Fruit fly (Drosophila melanogaster) whole organism, embryonic: ENCODE results near the gene CG42727.

Experiments
- Antp ChIP-seq: fragments of 200-800 bp; sonication (Bioruptor generic); optimal IDR thresholded peaks from 3 replicates; lab custom pipeline; 2016; ENCODE audit warnings: missing biosample characterization, missing genetic modification characterization
- CG12219 ChIP-seq: fragments of 200-800 bp; sonication (Bioruptor generic); optimal IDR thresholded peaks from 3 replicates; lab custom pipeline; 2018; ENCODE audit warnings: missing biosample characterization, mild to moderate bottlenecking, missing genetic modification characterization
- CG15601 ChIP-seq: fragments of 200-800 bp; sonication (Bioruptor generic); optimal IDR thresholded peaks from 3 replicates; lab custom pipeline; 2019; ENCODE audit warnings: missing biosample characterization, mild to moderate bottlenecking, missing genetic modification characterization, moderate library complexity
- CG16813 ChIP-seq: fragments of 200-800 bp; sonication (Bioruptor generic); IDR thresholded peaks from 3 replicates; pipeline ENCODE4 v1.3.6; 2022; ENCODE audit warnings: missing biosample characterization, missing genetic modification characterization; ENCODE audit not compliant: partially characterized antibody
- CG17361 ChIP-seq: fragments of 200-800 bp; sonication (Bioruptor generic); IDR thresholded peaks from 3 replicates; pipeline ENCODE4 v1.3.6; 2022; ENCODE audit warnings: missing biosample characterization, missing genetic modification characterization
- CG17385 ChIP-seq: fragments of 200-800 bp; sonication (Bioruptor generic); optimal IDR thresholded peaks from 3 replicates; lab custom pipeline; 2018; ENCODE audit warnings: missing biosample characterization, mild to moderate bottlenecking, missing genetic modification characterization
- CG31365 ChIP-seq: fragments of 200-800 bp; sonication (Bioruptor generic); optimal IDR thresholded peaks from 2 replicates; lab custom pipeline; 2018; ENCODE audit warnings: missing biosample characterization, mild to moderate bottlenecking, missing genetic modification characterization
- CG4328 ChIP-seq: fragments of 200-800 bp; sonication (Bioruptor generic); optimal IDR thresholded peaks from 3 replicates; lab custom pipeline; 2017; ENCODE audit warnings: missing biosample characterization, missing genetic modification reagents, missing genetic modification characterization
- CG4820 ChIP-seq: fragments of 200-800 bp; sonication (Bioruptor generic); optimal IDR thresholded peaks from 3 replicates; lab custom pipeline; 2016; ENCODE audit warnings: missing biosample characterization, missing genetic modification characterization
- CG6689 ChIP-seq: fragments of 200-800 bp; sonication (Bioruptor generic); IDR thresholded peaks from 2 replicates; pipeline ENCODE4 v1.3.6; 2022; ENCODE audit warnings: missing biosample characterization, missing genetic modification characterization
- CG7839 ChIP-seq: fragments of 200-800 bp; sonication (Bioruptor generic); optimal IDR thresholded peaks from 3 replicates; lab custom pipeline; 2018; ENCODE audit warnings: missing biosample characterization, mild to moderate bottlenecking, missing genetic modification characterization, moderate library complexity
- CG7987 ChIP-seq: fragments of 200-800 bp; sonication (Bioruptor generic); optimal IDR thresholded peaks from 2 replicates; lab custom pipeline; 2018; ENCODE audit warnings: missing biosample characterization, mild to moderate bottlenecking, missing genetic modification characterization, moderate library complexity
- CG8089 ChIP-seq: fragments of 200-800 bp; sonication (Bioruptor generic); optimal IDR thresholded peaks from 3 replicates; lab custom pipeline; 2016; ENCODE audit warnings: missing biosample characterization, missing genetic modification characterization
- CG8359 ChIP-seq: fragments of 200-800 bp; sonication (Bioruptor generic); optimal IDR thresholded peaks from 2 replicates; lab custom pipeline; 2017; ENCODE audit warnings: missing biosample characterization, mild to moderate bottlenecking, missing genetic modification characterization, borderline replicate concordance
- CG8388 ChIP-seq: fragments of 200-800 bp; sonication (Bioruptor generic); optimal IDR thresholded peaks from 2 replicates; lab custom pipeline; 2019; ENCODE audit warnings: missing biosample characterization, mild to moderate bottlenecking, missing genetic modification characterization, moderate library complexity
- CG9215 ChIP-seq: fragments of 200-800 bp; sonication (Bioruptor generic); IDR thresholded peaks from 2 replicates; pipeline ENCODE4 v1.3.6; 2022; ENCODE audit warnings: missing biosample characterization, missing genetic modification characterization
- CG9437 ChIP-seq: fragments of 200-800 bp; sonication (Bioruptor generic); optimal IDR thresholded peaks from 2 replicates; lab custom pipeline; 2018; ENCODE audit warnings: missing biosample characterization, mild to moderate bottlenecking, missing genetic modification characterization
- CkIIα-i1 ChIP-seq: fragments of 200-800 bp; sonication (Bioruptor generic); IDR thresholded peaks from 2 replicates; pipeline ENCODE4 v1.3.6; 2022; ENCODE audit warnings: missing biosample characterization, missing genetic modification characterization
- D19B ChIP-seq: fragments of 200-800 bp; sonication (Bioruptor generic); optimal IDR thresholded peaks from 2 replicates; lab custom pipeline; 2017; ENCODE audit warnings: missing biosample characterization, mild to moderate bottlenecking, missing genetic modification characterization
- Dll ChIP-seq: fragments of 200-800 bp; sonication (Bioruptor generic); IDR thresholded peaks from 4 replicates; pipeline ENCODE4 v1.3.6; 2022; ENCODE audit warnings: missing biosample characterization, missing genetic modification characterization; ENCODE audit not compliant: partially characterized antibody
- Gsc ChIP-seq: fragments of 200-800 bp; sonication (Bioruptor generic); IDR thresholded peaks from 2 replicates; pipeline ENCODE4 v1.3.6; 2022; ENCODE audit warnings: missing biosample characterization, missing genetic modification characterization
- Hr39 ChIP-seq: fragments of >200 bp; optimal IDR thresholded peaks from 2 replicates; lab custom pipeline; 2017
- MESR4 ChIP-seq: fragments of 200-800 bp; sonication (Bioruptor generic); optimal IDR thresholded peaks from 2 replicates; lab custom pipeline; 2018; ENCODE audit warnings: missing biosample characterization, mild to moderate bottlenecking, missing genetic modification characterization, moderate library complexity
- Pdp1 ChIP-seq, 2 experiments: fragments of 200-800 bp; sonication (Bioruptor generic); optimal IDR thresholded peaks; 3 replicates each; lab custom pipeline; 2016; ENCODE audit warnings: missing biosample characterization in 2 of 2, missing genetic modification characterization in 2 of 2, mild to moderate bottlenecking in 1 of 2, moderate library complexity in 1 of 2
- Rfx ChIP-seq: fragments of 200-800 bp; sonication (Bioruptor generic); IDR thresholded peaks from 2 replicates; pipeline ENCODE4 v1.3.6; 2022; ENCODE audit warnings: missing biosample characterization, missing genetic modification characterization
- Scr ChIP-seq: fragments of 200-800 bp; sonication (Bioruptor generic); IDR thresholded peaks from 2 replicates; pipeline ENCODE4 v1.3.6; 2022; ENCODE audit warnings: missing biosample characterization, missing genetic modification characterization; ENCODE audit not compliant: partially characterized antibody
- Sin3A ChIP-seq: fragments of >200 bp; optimal IDR thresholded peaks from 2 replicates; lab custom pipeline; 2018
- Trl ChIP-seq, 3 experiments: fragments of >200 bp in 2 of 3; fragments of 200-800 bp in 1 of 3; sonication (Bioruptor generic) in 1 of 3; optimal IDR thresholded peaks; 2 replicates in 1 of 3; 3 replicates in 2 of 3; lab custom pipeline; 2016 to 2017; ENCODE audit warnings: missing biosample characterization in 1 of 3, missing genetic modification characterization in 1 of 3
- Usf ChIP-seq: fragments of 200-800 bp; sonication (Bioruptor generic); optimal IDR thresholded peaks from 2 replicates; lab custom pipeline; 2017; ENCODE audit warnings: missing genotype, missing biosample characterization, missing genetic modification characterization
- ab ChIP-seq: fragments of 200-800 bp; sonication (Bioruptor generic); optimal IDR thresholded peaks from 2 replicates; lab custom pipeline; 2016; ENCODE audit warnings: missing biosample characterization, missing genetic modification characterization
- bigmax ChIP-seq: fragments of 200-800 bp; sonication (Bioruptor generic); optimal IDR thresholded peaks from 2 replicates; lab custom pipeline; 2018; ENCODE audit warnings: missing biosample characterization, mild to moderate bottlenecking, missing genetic modification characterization
- cad ChIP-seq: fragments of >200 bp; optimal IDR thresholded peaks from 2 replicates; lab custom pipeline; 2017; ENCODE audit warnings: missing biosample characterization, missing genetic modification characterization
- chif ChIP-seq, 2 experiments: fragments of 200-800 bp; sonication (Bioruptor generic); optimal IDR thresholded peaks; 3 replicates each; lab custom pipeline; 2016; ENCODE audit warnings: missing biosample characterization in 2 of 2, missing genetic modification characterization in 2 of 2
- chinmo ChIP-seq: fragments of 200-800 bp; sonication (Bioruptor generic); IDR thresholded peaks from 4 replicates; pipeline ENCODE4 v1.3.6; 2022; ENCODE audit warnings: missing biosample characterization, missing genetic modification characterization; ENCODE audit not compliant: partially characterized antibody
- croc ChIP-seq: fragments of 200-800 bp; sonication (Bioruptor generic); conservative IDR thresholded peaks from 3 replicates; pipeline ENCODE4 v1.3.6; 2022; ENCODE audit warnings: missing biosample characterization, missing genetic modification characterization
- crp ChIP-seq, 2 experiments: fragments of 200-800 bp; sonication (Bioruptor generic); optimal IDR thresholded peaks; 2 replicates in 1 of 2; 3 replicates in 1 of 2; lab custom pipeline; 2017; ENCODE audit warnings: missing biosample characterization in 2 of 2, missing genetic modification characterization in 2 of 2, mild to moderate bottlenecking in 1 of 2, moderate library complexity in 1 of 2
- dpn ChIP-seq, 2 experiments: fragments of 200-800 bp; sonication (Bioruptor generic); optimal IDR thresholded peaks; 3 replicates each; lab custom pipeline; 2016; ENCODE audit warnings: missing biosample characterization in 2 of 2, missing genetic modification characterization in 2 of 2
- gem ChIP-seq: fragments of 200-800 bp; sonication (Bioruptor generic); optimal IDR thresholded peaks from 2 replicates; lab custom pipeline; 2019; ENCODE audit warnings: missing biosample characterization, mild to moderate bottlenecking, missing genetic modification characterization, moderate library complexity
- gfzf ChIP-seq: fragments of 200-800 bp; sonication (Bioruptor generic); optimal IDR thresholded peaks from 2 replicates; lab custom pipeline; 2016; ENCODE audit warnings: missing biosample characterization, mild to moderate bottlenecking, missing genetic modification characterization, moderate library complexity
- gro ChIP-seq: fragments of 200-800 bp; sonication (Bioruptor generic); optimal IDR thresholded peaks from 2 replicates; lab custom pipeline; 2016; ENCODE audit warnings: missing biosample characterization, missing genetic modification characterization
- hb ChIP-seq: fragments of 200-800 bp; sonication (Bioruptor generic); IDR thresholded peaks from 3 replicates; pipeline ENCODE4 v1.3.6; 2022; ENCODE audit warnings: missing biosample characterization, missing genetic modification characterization; ENCODE audit not compliant: partially characterized antibody
- hbn ChIP-seq: fragments of 200-800 bp; sonication (Bioruptor generic); IDR thresholded peaks from 2 replicates; pipeline ENCODE4 v1.3.6; 2022; ENCODE audit warnings: missing biosample characterization, missing genetic modification characterization; ENCODE audit not compliant: partially characterized antibody
- her ChIP-seq: fragments of 200-800 bp; sonication (Bioruptor generic); optimal IDR thresholded peaks from 2 replicates; lab custom pipeline; 2016; ENCODE audit warnings: missing biosample characterization, missing genetic modification characterization
- luna ChIP-seq: fragments of 200-800 bp; sonication (Bioruptor generic); optimal IDR thresholded peaks from 2 replicates; lab custom pipeline; 2016; ENCODE audit warnings: missing biosample characterization, missing genetic modification characterization
- otp ChIP-seq: fragments of 200-800 bp; sonication (Bioruptor generic); IDR thresholded peaks from 3 replicates; pipeline ENCODE4, ENCODE4 v1.3.6; 2022; ENCODE audit warnings: missing biosample characterization, missing genetic modification characterization
- pho ChIP-seq: fragments of 200-800 bp; sonication (Bioruptor generic); optimal IDR thresholded peaks from 2 replicates; lab custom pipeline; 2016; ENCODE audit warnings: missing biosample characterization, missing genetic modification characterization
- pnt ChIP-seq: fragments of 200-800 bp; sonication (Bioruptor generic); optimal IDR thresholded peaks from 3 replicates; lab custom pipeline; 2016; ENCODE audit warnings: missing biosample characterization, missing genetic modification characterization
- pros ChIP-seq: fragments of 200-800 bp; sonication (Bioruptor generic); optimal IDR thresholded peaks from 3 replicates; lab custom pipeline; 2019; ENCODE audit warnings: missing biosample characterization, mild to moderate bottlenecking, missing genetic modification characterization, moderate library complexity
- seq ChIP-seq: fragments of 200-800 bp; sonication (Bioruptor generic); IDR thresholded peaks from 2 replicates; pipeline ENCODE4 v1.3.6; 2022; ENCODE audit warnings: missing biosample characterization, missing genetic modification characterization
- sim ChIP-seq: fragments of 200-800 bp; sonication (Bioruptor generic); IDR thresholded peaks from 2 replicates; pipeline ENCODE4 v1.3.6; 2022; ENCODE audit warnings: missing biosample characterization, missing genetic modification characterization
- wdn ChIP-seq: fragments of 200-800 bp; sonication (Bioruptor generic); IDR thresholded peaks from 2 replicates; pipeline ENCODE4 v1.3.6; 2022; ENCODE audit warnings: missing biosample characterization, missing genetic modification characterization

Gene CG42727

dm6 chr3R:15332994-15333393, 14.9 kb upstream of the CG42727 start, which contains the start of the genes Fkbp39 and Cyfip (continued):
- TF ChIP-seq MESR4 (GFP tag; lab: Kevin White, UChicago) (peak; percentile 94), CG15601 (tag; lab: Kevin White, UChicago) (peak; percentile 53), CG31365 (tag; lab: Kevin White, UChicago) (no peak), CG8089 (no peak), CG17385 (GFP tag; lab: Kevin White, UChicago) (no peak), pho (GFP tag; lab: Kevin White, UChicago) (peak; percentile 69), crp (GFP tag; optimal IDR thresholded peaks at IDR 0.05; lab: Kevin White, UChicago) (peak in 1 of 2 experiments; percentile 52), otp (GFP tag; lab: Robert Waterston, UW) (no peak), sim (no peak), chinmo (GFP tag; lab: Robert Waterston, UW) (0 out of 4 replicates have a peak, but pooled peaks have one; percentile 65), her (GFP tag; lab: Kevin White, UChicago) (peak; percentile 71), Sin3A (peak; percentile 84), gro (GFP tag; lab: Kevin White, UChicago) (peak; percentile 85), CG4328 (no peak), chif (GFP tag; optimal IDR thresholded peaks at IDR 0.05; lab: Kevin White, UChicago) (peak in 1 of 2 experiments; percentile 36), gfzf (GFP tag; lab: Kevin White, UChicago) (peak; percentile 98), cad (GFP tag; lab: Kevin White, UChicago) (no peak), gem (no peak), ab (no peak), Scr (GFP tag; lab: Robert Waterston, UW) (peak; percentile 68), bigmax (GFP tag; lab: Kevin White, UChicago) (peak; percentile 26), Gsc (GFP tag; lab: Robert Waterston, UW) (no peak), CG8388 (no peak), CG6689 (GFP tag; lab: Robert Waterston, UW) (no peak), Hr39 (no peak), dpn (GFP tag; optimal IDR thresholded peaks at IDR 0.05; lab: Kevin White, UChicago) (peak; percentile 41 to 57), Rfx (GFP tag; lab: Robert Waterston, UW) (peak; percentile 84), Dll (GFP tag; lab: Robert Waterston, UW) (peak; percentile 74), pnt (GFP tag; lab: Kevin White, UChicago) (no peak), CG9215 (GFP tag; lab: Robert Waterston, UW) (no peak), CG7839 (tag; lab: Kevin White, UChicago) (no peak), wdn (no peak), hb (GFP tag; lab: Robert Waterston, UW) (peak; percentile 70; the same call in 1 of the 3 replicates), Pdp1 (GFP tag; optimal IDR thresholded peaks at IDR 0.05; lab: Kevin White, UChicago) (peak; percentile 30 to 90), seq (GFP tag; lab: Robert Waterston, UW) (no peak), CG12219 (GFP tag; lab: Kevin White, UChicago) (no peak), croc (GFP tag; lab: Robert Waterston, UW) (no peak), Usf (GFP tag; lab: Kevin White, UChicago) (no peak), CG8359 (GFP tag; lab: Kevin White, UChicago) (no peak), CG4820 (GFP tag; lab: Kevin White, UChicago) (no peak), CG7987 (GFP tag; lab: Kevin White, UChicago) (peak; percentile 56), luna (GFP tag; lab: Kevin White, UChicago) (peak; percentile 7), CG17361 (GFP tag; lab: Robert Waterston, UW) (no peak), Antp (GFP tag; lab: Kevin White, UChicago) (peak; percentile 63), Trl (optimal IDR thresholded peaks at IDR 0.05; lab: Kevin White, UChicago) (no peak), Trl (GFP tag; optimal IDR thresholded peaks at IDR 0.05; lab: Kevin White, UChicago) (peak; percentile 74), D19B (no peak), CkIIα-i1 (GFP tag; lab: Robert Waterston, UW) (no peak), CG9437 (GFP tag; lab: Kevin White, UChicago) (peak; percentile 38), CG16813 (GFP tag; lab: Robert Waterston, UW) (peak; percentile 74), hbn (GFP tag; lab: Robert Waterston, UW) (peak; percentile 65), pros (GFP tag; lab: Kevin White, UChicago) (no peak)
